Worm (Caenorhabditis elegans) whole organism, midembryonic: Measurements from ENCODE around the gene K11H3.2.
A peak's percentile ranks its signal among the peaks of the same experiment; 100 is the strongest.

ENCODE experiments used
- T22C8.4 ChIP-seq: fragments of 200-800 bp; sonication (Bioruptor generic); IDR thresholded peaks from 2 replicates; pipeline ENCODE4 v1.3.6; 2022; ENCODE audit warnings: missing genetic modification characterization, missing compliant biosample characterization
- ztf-23 ChIP-seq: fragments of 200-800 bp; sonication (Bioruptor generic); IDR thresholded peaks from 2 replicates; pipeline ENCODE4 v1.3.6; 2022; ENCODE audit warnings: missing genetic modification reagents, missing genetic modification characterization, missing compliant biosample characterization

DNA sequence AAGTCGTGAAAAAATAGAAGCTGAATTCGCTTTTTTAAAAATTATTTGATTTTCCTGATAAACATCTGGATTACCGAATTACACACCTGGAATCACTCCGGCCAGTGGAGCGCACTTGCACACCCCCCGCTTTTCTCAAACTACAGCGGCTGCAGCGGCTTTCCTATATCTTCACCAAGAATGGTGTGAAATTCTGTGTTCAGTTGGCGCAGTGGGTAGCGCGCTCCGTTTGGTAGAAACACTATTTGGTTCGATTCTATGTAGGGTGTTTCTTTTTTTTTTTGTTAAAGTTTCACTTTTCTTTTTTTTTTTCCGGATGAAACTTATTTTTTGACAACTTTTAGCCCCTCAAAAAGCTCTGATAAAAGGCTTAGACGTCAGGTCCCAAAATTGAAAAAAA lies 2.9 kb downstream of the K11H3.2 start:
- TF ChIP-seq ztf-23 (GFP tag; lab: Robert Waterston, UW) = peak; percentile 68
- peak; percentile 60 for TF ChIP-seq T22C8.4
